Worm (Caenorhabditis elegans): ENCODE results near the gene D1014.6.

D1014.6 gene

ce11 chrV:8081579-8081978 is 39.4 kb upstream of the D1014.6 start, which contains the start of gene str-131:
str-131 (minus strand) TSS chrV:8081679.
- TF ChIP-seq sma-9 (GFP tag; optimal IDR thresholded peaks at IDR 0.05) (no peak), sma-9 (tag; optimal IDR thresholded peaks at IDR 0.05) (no peak), Y55F3AM.14 (GFP tag; optimal IDR thresholded peaks at IDR 0.05) (no peak), lin-11 (tag; optimal IDR thresholded peaks at IDR 0.05) (no peak), ceh-82 (tag; optimal IDR thresholded peaks at IDR 0.05) (no peak), peb-1 (tag; optimal IDR thresholded peaks at IDR 0.05) (no peak), nhr-11 (tag; optimal IDR thresholded peaks at IDR 0.05) (no peak), blmp-1 (tag; optimal IDR thresholded peaks at IDR 0.05; ENCODE audit: insufficient read depth) (no peak), nhr-129 (tag; optimal IDR thresholded peaks at IDR 0.05) (no peak), ama-1 (optimal IDR thresholded peaks at IDR 0.05) (no peak), dmd-4 (tag; optimal IDR thresholded peaks at IDR 0.05) (no peak), elt-1 (tag; optimal IDR thresholded peaks at IDR 0.05) (no peak), nhr-237 (tag; optimal IDR thresholded peaks at IDR 0.05) (no peak), ztf-4 (tag; optimal IDR thresholded peaks at IDR 0.05) (no peak), mbf-1 (tag; optimal IDR thresholded peaks at IDR 0.05) (no peak), R02D3.7 (tag; optimal IDR thresholded peaks at IDR 0.05) (no peak), nhr-10 (tag; optimal IDR thresholded peaks at IDR 0.05) (no peak)

- TF ChIP-seq lin-11 (tag; optimal IDR thresholded peaks at IDR 0.05) (no peak), nhr-11 (tag; optimal IDR thresholded peaks at IDR 0.05) (no peak), elt-3 (tag; optimal IDR thresholded peaks at IDR 0.05) (no peak), alr-1 (tag; optimal IDR thresholded peaks at IDR 0.05) (no peak), mab-5 (tag; optimal IDR thresholded peaks at IDR 0.05) (no peak), ztf-1 (GFP tag; conservative IDR thresholded peaks at IDR 0.05) (no peak), ZK546.5 (tag; optimal IDR thresholded peaks at IDR 0.05) (no peak)
Measured at ce11 chrV:8085141-8085540, 35.8 kb upstream of the D1014.6 start, which contains the start of gene C09H5.7. C09H5.7 (minus strand) TSS chrV:8085241.

ce11 chrV:8090595-8090994 is 30.4 kb upstream of the D1014.6 start, which contains the start of gene str-130:
str-130 (minus strand) TSS chrV:8090695.
- no peak for TF ChIP-seq lin-39 (tag; optimal IDR thresholded peaks at IDR 0.05)
- TF ChIP-seq mdl-1 (tag; optimal IDR thresholded peaks at IDR 0.05), result no peak
- no peak for TF ChIP-seq blmp-1 (tag; optimal IDR thresholded peaks at IDR 0.05; ENCODE audit: insufficient read depth)
- no peak for TF ChIP-seq nhr-23 (tag; optimal IDR thresholded peaks at IDR 0.05)
- no peak for TF ChIP-seq unc-39 (tag; optimal IDR thresholded peaks at IDR 0.05)
- TF ChIP-seq elt-1 (tag; optimal IDR thresholded peaks at IDR 0.05), result no peak

- TF ChIP-seq ztf-1 (GFP tag; conservative IDR thresholded peaks at IDR 0.05), result no peak
- TF ChIP-seq unc-62 (GFP tag; optimal IDR thresholded peaks at IDR 0.05), result no peak
- TF ChIP-seq nhr-237 (tag; optimal IDR thresholded peaks at IDR 0.05), result no peak
- no peak for TF ChIP-seq nhr-6 (tag; optimal IDR thresholded peaks at IDR 0.05)
- no peak for TF ChIP-seq nhr-10 (tag; optimal IDR thresholded peaks at IDR 0.05)
- TF ChIP-seq aly-2 (tag; optimal IDR thresholded peaks at IDR 0.05), result no peak
- TF ChIP-seq snpc-4 (tag; optimal IDR thresholded peaks at IDR 0.05), result no peak
- TF ChIP-seq fos-1 (tag; optimal IDR thresholded peaks at IDR 0.05), result no peak
- no peak for TF ChIP-seq unc-55 (GFP tag; optimal IDR thresholded peaks at IDR 0.05)
- no peak for TF ChIP-seq elt-3 (tag; optimal IDR thresholded peaks at IDR 0.05)
- TF ChIP-seq sma-9 (GFP tag; optimal IDR thresholded peaks at IDR 0.05), result no peak
- no peak for TF ChIP-seq sma-9 (tag; optimal IDR thresholded peaks at IDR 0.05)
- no peak for TF ChIP-seq mab-5 (tag; optimal IDR thresholded peaks at IDR 0.05)
- no peak for TF ChIP-seq nhr-129 (tag; optimal IDR thresholded peaks at IDR 0.05)
- TF ChIP-seq nhr-12 (tag; optimal IDR thresholded peaks at IDR 0.05), result no peak
- no peak for TF ChIP-seq alr-1 (tag; optimal IDR thresholded peaks at IDR 0.05)
- TF ChIP-seq lin-39 (tag; optimal IDR thresholded peaks at IDR 0.05), result no peak
- no peak for TF ChIP-seq nhr-77 (tag; optimal IDR thresholded peaks at IDR 0.05)
- TF ChIP-seq gmeb-1 (tag; optimal IDR thresholded peaks at IDR 0.05), result no peak
- TF ChIP-seq dmd-4 (tag; optimal IDR thresholded peaks at IDR 0.05), result no peak
- TF ChIP-seq ceh-82 (tag; optimal IDR thresholded peaks at IDR 0.05), result no peak
Measured at ce11 chrV:8092385-8092784, 28.6 kb upstream of the D1014.6 start, which contains the start of gene str-129. str-129 (minus strand) TSS chrV:8092485.

ce11 chrV:8095378-8095777 is 25.6 kb upstream of the D1014.6 start, which contains the start of gene str-146:
str-146 (minus strand) TSS chrV:8095478.
- TF ChIP-seq unc-62 (GFP tag; optimal IDR thresholded peaks at IDR 0.05) (no peak), C34F6.9 (tag; optimal IDR thresholded peaks at IDR 0.05) (no peak), aly-2 (tag; optimal IDR thresholded peaks at IDR 0.05) (no peak), lin-39 (tag; optimal IDR thresholded peaks at IDR 0.05) (no peak), nhr-10 (tag; optimal IDR thresholded peaks at IDR 0.05) (no peak)

Measured in whole organism, L2 larva.